Fruit fly (Drosophila melanogaster) S2 (cell line): Measurements from ENCODE around the gene CG32847.

ENCODE experiments used
- CG8478 ChIP-seq: fragments of >200 bp; optimal IDR thresholded peaks from 2 replicates; lab custom pipeline; 2018
- CTCF ChIP-seq, 2 experiments: fragments of >200 bp; optimal IDR thresholded peaks; 2 replicates each; lab custom pipeline; 2018

Gene CG32847

DNA sequence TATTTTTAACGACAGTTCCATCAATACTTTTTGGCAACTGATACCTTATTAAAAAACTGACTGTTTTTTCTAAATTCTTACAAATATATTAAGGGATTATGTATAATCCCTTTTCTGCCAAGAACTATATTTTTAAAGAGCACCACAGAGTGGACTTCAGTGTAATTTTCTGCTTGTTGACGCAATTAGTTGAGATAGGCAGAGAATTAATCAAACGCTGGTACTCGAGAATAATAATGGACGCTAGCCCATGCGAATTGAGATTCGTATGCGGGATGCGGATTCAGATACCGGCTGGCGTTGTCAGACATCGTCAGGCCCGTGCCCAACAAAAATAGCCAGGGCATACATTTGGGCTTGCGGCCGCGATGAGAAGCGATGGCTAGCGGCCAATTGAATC is 8.1 kb upstream of the CG32847 start, which contains the start of gene CG13458:
Gene CG13458 (plus strand): TSS at position 301 of the 400 bp plus-strand sequence.
- TF ChIP-seq CTCF (optimal IDR thresholded peaks at IDR 0.05; lab: Kevin White, UChicago) (no peak), CG8478 (lab: Kevin White, UChicago) (no peak)

DNA sequence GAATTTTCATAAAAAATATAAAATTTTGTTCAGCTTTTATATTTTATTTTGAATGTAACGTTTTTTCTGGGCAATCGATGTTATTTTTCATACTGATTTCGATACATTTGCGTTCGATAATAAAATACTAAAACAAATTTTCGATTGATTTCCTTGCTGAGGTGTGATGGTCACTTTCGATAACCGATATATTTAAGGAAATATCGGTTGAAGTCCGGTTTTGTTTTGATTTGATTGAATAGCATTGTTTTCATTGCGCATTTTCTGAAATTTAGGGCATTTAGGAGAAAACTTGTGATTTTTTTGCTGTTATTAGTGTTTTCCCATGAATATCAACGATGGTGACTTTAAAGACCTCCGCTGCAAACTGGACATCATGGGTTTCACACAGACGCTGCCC is 4.8 kb upstream of the CG32847 start, which contains the start of gene Cep135:
Gene Cep135 (plus strand): TSS at position 202 of the 400 bp plus-strand sequence.
- TF ChIP-seq CG8478 (lab: Kevin White, UChicago) = no peak
- no peak for TF ChIP-seq CTCF (optimal IDR thresholded peaks at IDR 0.05; lab: Kevin White, UChicago)

DNA sequence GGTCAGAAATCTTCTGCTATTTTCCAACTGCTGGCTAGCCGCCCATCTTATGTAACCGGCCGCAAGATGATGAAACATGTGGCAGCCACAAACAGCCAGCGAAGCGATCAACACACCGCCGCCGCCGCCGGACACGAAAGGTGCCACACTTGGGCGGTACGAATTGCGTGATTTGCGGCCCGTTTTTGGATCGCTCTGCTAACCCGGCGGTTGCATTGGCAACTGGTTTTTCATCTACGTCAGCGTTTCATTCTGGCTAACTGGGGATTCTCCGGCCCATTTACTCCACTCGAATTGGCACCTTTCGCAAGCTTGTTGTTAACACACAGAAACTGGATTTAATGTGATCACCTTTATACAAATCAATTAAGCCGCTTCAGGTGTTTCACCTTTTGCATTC is 2.4 kb downstream of the CG32847 start:
- no peak for TF ChIP-seq CTCF (optimal IDR thresholded peaks at IDR 0.05; lab: Kevin White, UChicago)
- TF ChIP-seq CG8478 (lab: Kevin White, UChicago) = no peak

DNA sequence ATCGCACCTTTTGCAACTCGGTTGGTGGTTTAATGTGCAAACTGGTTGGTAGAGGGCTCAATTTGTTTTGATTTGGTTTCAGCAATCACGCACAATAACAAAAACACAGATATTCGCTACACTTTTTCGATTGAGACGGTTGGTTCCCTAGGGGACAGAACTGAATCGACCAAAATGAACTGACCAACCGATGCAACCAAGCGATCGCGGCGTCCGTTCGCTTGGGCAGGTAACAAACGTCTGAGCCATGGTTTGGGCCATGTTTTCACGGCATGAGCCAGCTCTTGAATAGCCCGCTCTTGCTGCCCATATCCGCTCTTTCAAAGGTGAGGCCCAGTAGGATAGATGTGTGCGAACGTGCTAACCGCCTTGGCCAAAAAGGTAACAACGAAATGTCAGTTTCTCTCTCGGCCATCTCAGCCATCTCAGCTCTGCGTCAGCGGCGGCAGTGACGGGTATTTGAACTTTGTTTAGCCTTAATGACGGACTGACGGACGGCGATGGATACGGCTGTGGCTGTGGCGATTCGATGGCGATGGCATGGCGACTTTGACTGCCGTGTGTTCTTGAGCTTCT is 3.8 kb downstream of the CG32847 start, which contains the start of gene CG16959:
Gene CG16959 (minus strand): TSS at position 245 of the 576 bp plus-strand sequence.
- no peak for TF ChIP-seq CTCF (optimal IDR thresholded peaks at IDR 0.05; lab: Kevin White, UChicago)
- no peak for TF ChIP-seq CG8478 (lab: Kevin White, UChicago)

DNA sequence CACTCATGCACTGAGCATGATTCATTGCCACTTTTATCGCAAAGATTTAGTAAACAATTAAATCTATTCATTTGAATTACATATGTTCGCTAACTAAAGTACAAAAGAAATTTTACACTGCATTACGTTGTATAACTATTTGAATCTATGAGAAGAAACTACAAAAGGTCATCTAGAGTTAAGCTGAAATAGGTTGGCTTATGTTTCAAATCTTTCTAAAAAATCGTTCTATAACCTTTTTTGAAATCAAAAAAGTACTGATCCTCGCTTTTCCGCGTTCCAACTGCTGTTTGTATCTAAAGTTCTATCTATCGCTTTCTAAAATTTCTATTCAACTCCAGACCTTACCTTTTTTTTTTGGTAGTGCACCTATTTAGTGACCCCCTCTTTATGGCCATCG is 4.3 kb downstream of the CG32847 start:
- no peak for TF ChIP-seq CTCF (optimal IDR thresholded peaks at IDR 0.05; lab: Kevin White, UChicago)
- no peak for TF ChIP-seq CG8478 (lab: Kevin White, UChicago)

DNA sequence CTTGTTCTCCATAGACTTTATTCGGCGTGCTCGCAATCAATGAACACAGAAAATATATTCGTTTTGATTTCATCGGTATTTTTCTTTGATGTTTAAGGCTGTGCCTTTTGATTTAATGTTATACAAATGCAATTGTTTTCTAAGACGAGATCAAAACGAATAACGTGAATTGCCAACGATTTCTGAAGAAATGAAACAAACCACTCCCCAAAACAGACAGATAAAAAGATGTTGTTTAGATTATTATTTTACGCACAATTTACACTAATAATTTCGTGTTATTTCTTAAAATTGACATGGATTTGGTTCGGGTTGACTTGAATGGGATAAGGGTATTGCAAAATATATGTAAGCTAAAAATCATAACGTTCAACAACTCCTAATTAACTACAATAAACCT is 9.9 kb downstream of the CG32847 start, which contains the start of gene CG13457:
Gene CG13457 (minus strand): TSS at position 101 of the 400 bp plus-strand sequence.
- TF ChIP-seq CG8478 (lab: Kevin White, UChicago) (no peak), CTCF (optimal IDR thresholded peaks at IDR 0.05; lab: Kevin White, UChicago) (no peak)

DNA sequence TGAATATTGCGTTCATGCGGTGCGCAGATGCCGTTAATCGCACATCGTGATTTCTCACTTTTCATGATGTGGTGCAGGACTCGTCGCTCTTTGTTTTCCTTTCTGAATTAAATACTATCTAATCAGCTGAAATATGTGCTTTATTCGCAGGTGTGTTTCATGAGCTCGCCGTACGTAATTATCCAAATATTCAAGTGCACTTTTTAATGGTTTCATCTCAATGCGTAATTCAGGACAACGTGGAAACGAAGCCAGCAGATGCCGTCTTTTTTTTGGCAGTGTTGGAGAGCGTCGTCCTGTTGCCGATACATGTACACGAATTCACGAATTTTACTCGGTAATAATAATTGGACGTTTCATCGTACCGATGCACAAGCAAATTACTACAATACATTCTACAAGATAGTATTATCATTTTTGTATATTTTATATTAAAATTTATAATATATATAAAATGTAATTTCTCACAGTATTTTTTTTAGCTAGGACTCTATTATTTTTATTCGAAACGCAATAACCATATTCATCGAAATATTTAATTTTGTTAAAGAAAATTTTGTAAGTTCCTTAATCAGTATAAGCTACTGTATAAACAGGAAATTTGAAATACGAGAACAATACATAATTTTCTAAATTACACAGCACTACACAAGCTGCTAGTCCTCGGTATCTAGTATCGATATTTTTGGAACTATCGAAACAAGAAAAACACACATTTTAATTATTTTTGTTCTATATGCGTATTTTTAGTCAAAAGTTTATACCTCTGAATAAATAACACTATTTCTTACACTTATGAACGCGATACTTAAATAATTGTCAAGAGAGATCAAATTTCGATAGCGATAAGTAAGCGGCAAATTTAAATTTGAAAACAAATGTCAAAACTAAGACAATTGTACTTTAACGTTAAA is 15.5 kb downstream of the CG32847 start, which contains the start of gene CG12316:
Gene CG12316 (minus strand): TSS at position 276 of the 914 bp plus-strand sequence.
- TF ChIP-seq CG8478 (lab: Kevin White, UChicago) = no peak
- no peak for TF ChIP-seq CTCF (optimal IDR thresholded peaks at IDR 0.05; lab: Kevin White, UChicago)

DNA sequence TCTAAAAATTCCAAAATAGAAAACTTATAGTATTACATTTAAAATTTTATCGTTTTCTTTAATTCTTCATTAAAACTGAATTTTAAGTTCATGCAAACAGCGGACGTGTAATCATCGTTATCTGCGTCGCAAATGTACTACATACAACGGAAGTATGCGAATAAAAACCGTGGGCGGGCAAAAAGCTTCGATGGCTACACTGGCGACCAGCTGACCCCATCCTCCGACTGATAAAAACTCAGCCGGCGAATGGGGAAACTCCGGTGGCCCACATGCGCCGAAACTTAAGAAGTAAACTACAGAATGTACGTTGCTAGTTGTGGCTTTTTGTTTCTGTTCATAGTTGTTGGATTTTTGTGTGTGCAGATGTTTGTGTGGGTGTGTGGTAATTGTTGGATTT is 16.4 kb downstream of the CG32847 start:
- TF ChIP-seq CG8478 (lab: Kevin White, UChicago) (no peak), CTCF (optimal IDR thresholded peaks at IDR 0.05; lab: Kevin White, UChicago) (no peak)

DNA sequence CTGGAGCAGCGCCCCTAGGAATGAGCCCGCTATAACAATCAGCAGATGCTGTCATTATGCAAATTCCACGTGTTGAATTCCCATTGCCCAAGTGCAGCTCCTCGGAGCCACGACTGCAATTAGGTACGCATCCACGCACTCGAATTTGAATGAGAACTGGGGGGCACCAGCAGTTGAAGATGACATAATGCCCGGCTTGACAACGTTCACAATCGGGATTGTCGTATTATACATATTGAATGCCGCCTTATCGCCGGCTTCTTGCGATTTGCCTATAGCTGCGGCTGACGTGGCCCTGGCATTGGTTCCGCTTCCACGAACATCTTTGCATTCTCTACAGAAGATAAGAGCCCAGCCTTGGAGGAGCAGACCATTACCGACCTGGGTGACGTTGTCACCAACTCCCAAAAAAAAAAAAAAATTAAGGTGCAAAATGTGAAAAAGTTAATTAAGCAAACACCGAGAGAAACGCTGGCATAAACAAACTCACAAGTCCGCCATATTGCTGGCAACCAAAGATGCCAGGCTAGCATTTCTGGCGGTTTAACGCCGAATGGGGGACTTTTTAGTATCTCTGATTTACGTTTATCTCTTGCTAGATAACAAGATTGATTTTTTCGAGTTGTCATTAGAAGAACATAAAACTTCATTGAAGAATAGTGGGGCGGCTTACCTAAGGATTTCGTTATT is 19.0 kb downstream of the CG32847 start:
- TF ChIP-seq CG8478 (lab: Kevin White, UChicago) (no peak), CTCF (optimal IDR thresholded peaks at IDR 0.05; lab: Kevin White, UChicago) (no peak)

DNA sequence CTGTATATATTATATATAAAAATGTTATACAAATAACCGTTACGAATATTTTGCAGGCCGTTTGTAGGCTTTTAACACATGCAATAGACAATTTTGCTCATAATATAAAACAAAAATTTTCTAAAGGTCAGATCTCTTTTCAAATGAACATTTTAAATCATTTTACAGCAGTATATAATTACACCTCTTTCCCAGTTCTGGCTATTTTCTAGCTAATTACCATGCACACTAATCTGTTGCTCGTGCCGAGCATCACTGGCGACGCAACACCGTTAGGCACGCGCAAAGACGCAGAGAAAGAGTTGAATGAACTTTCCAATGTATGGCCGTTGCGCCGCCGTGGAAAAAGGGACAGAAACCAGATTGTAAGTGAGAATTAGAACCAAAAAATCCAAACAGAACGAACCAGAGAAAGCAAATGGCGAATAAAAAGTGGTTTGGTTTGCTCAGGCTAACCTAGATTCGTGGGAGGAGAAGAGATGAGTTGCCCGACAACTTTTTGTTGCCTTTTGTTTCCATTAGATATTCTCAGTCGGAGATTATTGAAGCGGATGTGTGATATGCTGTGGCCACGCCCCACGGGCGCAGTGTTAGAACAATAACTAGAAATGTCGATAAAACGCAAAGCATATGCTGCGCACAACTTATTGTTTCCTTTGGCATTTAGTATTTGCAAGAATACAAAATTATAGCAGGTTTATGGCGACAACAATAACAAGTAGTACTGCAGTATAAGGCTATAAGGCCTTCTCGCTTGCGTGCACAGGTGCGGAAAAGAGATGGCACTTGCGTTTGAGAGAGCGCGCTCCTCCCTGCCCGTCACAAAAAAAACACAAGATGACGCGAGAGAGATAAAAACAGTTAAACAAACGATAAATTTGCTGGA is 20.0 kb downstream of the CG32847 start:
- TF ChIP-seq CG8478 (lab: Kevin White, UChicago) = no peak
- TF ChIP-seq CTCF (optimal IDR thresholded peaks at IDR 0.05; lab: Kevin White, UChicago) = no peak

DNA sequence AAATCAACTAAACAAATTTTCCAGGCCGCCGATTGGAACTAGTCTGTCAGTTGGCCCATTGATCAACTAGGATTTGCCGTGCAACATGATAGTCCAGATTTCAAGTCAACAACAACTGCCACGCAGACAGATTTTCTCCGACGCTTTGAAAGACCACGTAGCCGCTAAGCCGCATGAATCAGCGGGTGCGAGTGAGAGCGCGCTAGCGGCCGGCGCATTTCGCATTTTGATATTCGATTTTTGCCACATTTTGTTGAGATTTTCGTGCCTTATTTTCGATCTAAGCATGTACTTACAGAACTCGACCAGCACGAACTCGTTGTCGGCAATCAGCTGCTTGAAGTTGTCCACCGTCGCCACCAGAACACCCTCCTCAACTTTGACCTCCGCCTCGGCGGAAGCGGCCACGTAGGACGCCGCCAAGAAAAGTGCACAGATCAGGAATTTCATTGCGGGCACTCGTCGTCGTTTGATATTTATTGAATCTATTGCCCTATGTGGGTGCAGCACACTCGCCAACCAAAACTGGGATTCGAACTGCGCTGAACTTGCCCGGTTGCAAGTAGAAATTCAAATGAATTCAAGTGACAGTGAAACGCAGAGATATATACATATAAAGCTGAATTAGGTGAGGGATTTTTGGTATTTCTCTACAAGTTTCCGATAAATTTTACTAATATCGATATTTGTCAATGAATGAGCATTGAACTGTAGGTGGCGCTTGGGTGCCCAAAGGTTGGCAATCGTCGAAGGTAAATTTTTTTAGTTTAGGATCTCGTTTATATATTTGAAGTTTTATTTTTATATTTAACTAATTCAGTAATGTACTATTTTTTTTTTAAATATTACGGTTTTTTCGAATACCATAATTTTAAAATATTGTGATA is 20.9 kb downstream of the CG32847 start, which contains the start of gene Pdi:
Gene Pdi (minus strand): TSS at position 837 of the 887 bp plus-strand sequence.
- no peak for TF ChIP-seq CG8478 (lab: Kevin White, UChicago)
- TF ChIP-seq CTCF (optimal IDR thresholded peaks at IDR 0.05; lab: Kevin White, UChicago) = peak; percentile 87 to 94

DNA sequence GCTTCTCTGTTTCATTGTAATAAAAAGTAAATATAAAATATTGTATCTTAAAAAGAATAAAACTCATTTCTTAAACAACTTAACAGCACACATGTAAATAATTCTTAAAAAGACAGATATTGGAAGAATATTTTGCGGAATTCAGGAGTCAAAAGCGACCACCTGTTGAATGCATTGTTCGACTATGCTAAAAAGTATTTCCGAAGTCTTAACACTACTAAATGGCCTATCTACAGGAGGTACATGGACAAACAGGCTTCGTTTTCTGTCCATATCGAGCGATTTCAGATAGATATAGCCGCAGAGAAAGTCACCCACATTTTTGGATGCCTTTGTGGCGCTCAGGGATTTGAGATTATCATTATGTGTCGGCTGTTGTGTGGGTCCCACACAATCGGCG is 21.7 kb downstream of the CG32847 start:
- TF ChIP-seq CTCF (optimal IDR thresholded peaks at IDR 0.05; lab: Kevin White, UChicago) = no peak
- no peak for TF ChIP-seq CG8478 (lab: Kevin White, UChicago)
